Worm (Caenorhabditis elegans) whole organism, late embryonic: ENCODE results near the gene snt-7.

Source experiments
- T23F11.4 ChIP-seq: fragments of 200-800 bp; sonication (Bioruptor generic); optimal IDR thresholded peaks from 2 replicates; lab custom pipeline; 2018; ENCODE audit warnings: mild to moderate bottlenecking, missing genetic modification characterization, missing compliant biosample characterization
- ceh-22 ChIP-seq: sonication (generic microtip); optimal IDR thresholded peaks from 2 replicates; lab custom pipeline; 2017; ENCODE audit warnings: missing biosample characterization, missing genetic modification characterization
- ceh-34 ChIP-seq: sonication (generic microtip); optimal IDR thresholded peaks from 2 replicates; lab custom pipeline; 2016; ENCODE audit warnings: mild to moderate bottlenecking, missing genetic modification characterization, missing compliant biosample characterization
- ceh-45 ChIP-seq: fragments of 200-800 bp; sonication (Bioruptor generic); IDR thresholded peaks from 2 replicates; pipeline ENCODE4 v1.3.6; 2022; ENCODE audit warnings: missing genetic modification reagents, missing genetic modification characterization, missing compliant biosample characterization
- dmd-4 ChIP-seq: sonication (generic microtip); optimal IDR thresholded peaks from 2 replicates; lab custom pipeline; 2016; ENCODE audit warnings: borderline replicate concordance, missing genetic modification characterization, missing compliant biosample characterization
- elt-2 ChIP-seq: sonication (generic microtip); optimal IDR thresholded peaks from 2 replicates; lab custom pipeline; 2016; ENCODE audit warnings: missing genetic modification reagents, missing genetic modification characterization, missing compliant biosample characterization
- elt-4 ChIP-seq: sonication (generic microtip); optimal IDR thresholded peaks from 2 replicates; lab custom pipeline; 2016; ENCODE audit warnings: missing genetic modification characterization, missing compliant biosample characterization
- ets-4 ChIP-seq: sonication (generic microtip); optimal IDR thresholded peaks from 2 replicates; lab custom pipeline; 2016; ENCODE audit warnings: missing genetic modification characterization, missing compliant biosample characterization
- hlh-13 ChIP-seq: fragments of 200-800 bp; sonication (Bioruptor generic); optimal IDR thresholded peaks from 2 replicates; lab custom pipeline; 2018; ENCODE audit warnings: mild to moderate bottlenecking, missing genetic modification characterization, missing compliant biosample characterization
- hlh-6 ChIP-seq: sonication (generic microtip); optimal IDR thresholded peaks from 2 replicates; lab custom pipeline; 2016; ENCODE audit warnings: missing genotype, missing genetic modification characterization, missing compliant biosample characterization
- hlh-8 ChIP-seq: sonication (generic microtip); optimal IDR thresholded peaks from 2 replicates; lab custom pipeline; 2016; ENCODE audit warnings: missing genotype, missing genetic modification characterization, missing compliant biosample characterization
- mec-3 ChIP-seq: sonication (generic microtip); optimal IDR thresholded peaks from 2 replicates; lab custom pipeline; 2016; ENCODE audit warnings: borderline replicate concordance, missing genetic modification characterization, missing compliant biosample characterization
- nhr-11 ChIP-seq: fragments of 150-350 bp; optimal IDR thresholded peaks from 2 replicates; lab custom pipeline; 2014; ENCODE audit warnings: missing biosample characterization, missing genetic modification characterization
- nhr-232 ChIP-seq: sonication (generic microtip); optimal IDR thresholded peaks from 2 replicates; lab custom pipeline; 2016; ENCODE audit warnings: missing genetic modification characterization, missing compliant biosample characterization
- pat-9 ChIP-seq: fragments of 200-800 bp; sonication (Bioruptor generic); optimal IDR thresholded peaks from 2 replicates; lab custom pipeline; 2018; ENCODE audit warnings: mild to moderate bottlenecking, missing genetic modification characterization, moderate library complexity, missing compliant biosample characterization
- pax-1 ChIP-seq: fragments of 150-350 bp; optimal IDR thresholded peaks from 2 replicates; lab custom pipeline; 2014; ENCODE audit warnings: missing biosample characterization, missing genetic modification characterization
- pros-1 ChIP-seq: fragments of 150-350 bp; optimal IDR thresholded peaks from 2 replicates; lab custom pipeline; 2014; ENCODE audit warnings: missing biosample characterization, missing genetic modification reagents, missing genetic modification characterization
- rnt-1 ChIP-seq: sonication (generic microtip); optimal IDR thresholded peaks from 2 replicates; lab custom pipeline; 2016; ENCODE audit warnings: missing genetic modification characterization, missing compliant biosample characterization
- unc-3 ChIP-seq, 2 experiments: fragments of 200-800 bp in 1 of 2; sonication (Bioruptor generic) in 1 of 2; sonication (generic microtip) in 1 of 2; conservative IDR thresholded peaks in 1 of 2; optimal IDR thresholded peaks in 1 of 2; 2 replicates each; pipeline versions ENCODE4 v1.3.6 to Lab custom; 2016 to 2022; ENCODE audit warnings: missing compliant biosample characterization in 2 of 2, missing genetic modification characterization in 2 of 2, missing genetic modification reagents in 1 of 2
- unc-55 ChIP-seq: sonication (generic microtip); optimal IDR thresholded peaks from 2 replicates; lab custom pipeline; 2017; ENCODE audit warnings: missing biosample characterization, missing genetic modification reagents, missing genetic modification characterization
- ztf-16 ChIP-seq: sonication (generic microtip); optimal IDR thresholded peaks from 2 replicates; lab custom pipeline; 2017; ENCODE audit warnings: missing genetic modification characterization, missing compliant biosample characterization

Gene snt-7

ce11 chrX:15148831-15149230, 50.1 kb downstream of the snt-7 start (continued):
- TF ChIP-seq mec-3 (tag; lab: Kevin White, UChicago) (no peak), pat-9 (tag; lab: Kevin White, UChicago) (no peak)

ce11 chrX:15148389-15148788, 50.6 kb downstream of the snt-7 start:
- TF ChIP-seq T23F11.4 (GFP tag; lab: Kevin White, UChicago) = no peak
- no peak for TF ChIP-seq ztf-16 (tag; lab: Kevin White, UChicago)
- no peak for TF ChIP-seq unc-55 (GFP tag; lab: Kevin White, UChicago)
- no peak for TF ChIP-seq elt-4
- no peak for TF ChIP-seq ceh-45 (GFP tag; lab: Robert Waterston, UW)
- no peak for TF ChIP-seq ceh-22 (tag; lab: Kevin White, UChicago)
- no peak for TF ChIP-seq unc-3 (GFP tag; conservative IDR thresholded peaks at IDR 0.05; lab: Robert Waterston, UW)
- no peak for TF ChIP-seq unc-3 (tag; optimal IDR thresholded peaks at IDR 0.05; lab: Kevin White, UChicago)
- TF ChIP-seq pax-1 = no peak
- no peak for TF ChIP-seq pros-1 (tag; lab: Kevin White, UChicago)
- TF ChIP-seq pat-9 (tag; lab: Kevin White, UChicago) = no peak
- no peak for TF ChIP-seq rnt-1
- no peak for TF ChIP-seq dmd-4 (tag; lab: Kevin White, UChicago)

ce11 chrX:15147640-15148039, 51.3 kb downstream of the snt-7 start, which contains the start of gene unc-7:
TSS of gene unc-7 (minus strand) at chrX:15147740.
- no peak for TF ChIP-seq unc-3 (GFP tag; conservative IDR thresholded peaks at IDR 0.05; lab: Robert Waterston, UW)
- TF ChIP-seq unc-3 (tag; optimal IDR thresholded peaks at IDR 0.05; lab: Kevin White, UChicago) = no peak
- TF ChIP-seq ets-4 = no peak
- no peak for TF ChIP-seq hlh-13 (GFP tag; lab: Kevin White, UChicago)
- TF ChIP-seq ztf-16 (tag; lab: Kevin White, UChicago) = no peak
- no peak for TF ChIP-seq hlh-8 (tag; lab: Kevin White, UChicago)
- no peak for TF ChIP-seq hlh-6
- TF ChIP-seq unc-55 (GFP tag; lab: Kevin White, UChicago) = no peak
- no peak for TF ChIP-seq ceh-34 (tag; lab: Kevin White, UChicago)
- TF ChIP-seq nhr-232 (tag; lab: Kevin White, UChicago) = no peak

ce11 chrX:15146415-15147210, 52.3 kb downstream of the snt-7 start:
- TF ChIP-seq elt-2 (tag; lab: Kevin White, UChicago) (peak; percentile 34), nhr-11 (tag; lab: Kevin White, UChicago) (no peak)
